Fruit fly (Drosophila melanogaster) whole organism, prepupa: ENCODE measurements around the gene ppan.

Experiments
- Blimp-1 ChIP-seq: fragments of 200-800 bp; sonication (Bioruptor generic); optimal IDR thresholded peaks from 3 replicates; lab custom pipeline; 2017; ENCODE audit warnings: missing biosample characterization, missing genetic modification characterization, mild to moderate bottlenecking, moderate library complexity, missing genetic modification reagents
- CG10631 ChIP-seq: fragments of 200-800 bp; sonication (Bioruptor generic); optimal IDR thresholded peaks from 2 replicates; lab custom pipeline; 2016; ENCODE audit warnings: missing biosample characterization, missing genetic modification characterization
- CG10669 ChIP-seq: fragments of 200-800 bp; sonication (Bioruptor generic); optimal IDR thresholded peaks from 3 replicates; lab custom pipeline; 2018; ENCODE audit warnings: missing biosample characterization, mild to moderate bottlenecking, missing genetic modification characterization, moderate library complexity
- CG11902 ChIP-seq: fragments of 200-800 bp; sonication (Bioruptor generic); optimal IDR thresholded peaks from 3 replicates; lab custom pipeline; 2016; ENCODE audit warnings: missing biosample characterization, missing genetic modification characterization
- CG15336 ChIP-seq: fragments of 200-800 bp; sonication (Bioruptor generic); IDR thresholded peaks from 2 replicates; pipeline ENCODE4 v1.3.6; 2022; ENCODE audit warnings: missing biosample characterization, missing genetic modification characterization
- CG1621 ChIP-seq: fragments of 200-800 bp; sonication (Bioruptor generic); optimal IDR thresholded peaks from 3 replicates; lab custom pipeline; 2018; ENCODE audit warnings: missing biosample characterization, mild to moderate bottlenecking, missing genetic modification characterization
- CG16779 ChIP-seq: fragments of 200-800 bp; sonication (Bioruptor generic); optimal IDR thresholded peaks from 3 replicates; lab custom pipeline; 2017; ENCODE audit warnings: missing biosample characterization, mild to moderate bottlenecking, missing genetic modification characterization
- CG3032 ChIP-seq: fragments of 200-800 bp; optimal IDR thresholded peaks from 2 replicates; lab custom pipeline; 2019; ENCODE audit warnings: missing biosample characterization, mild to moderate bottlenecking, missing genetic modification characterization, moderate library complexity
- CG31627 ChIP-seq: fragments of 200-800 bp; sonication (Bioruptor generic); optimal IDR thresholded peaks from 3 replicates; lab custom pipeline; 2016; ENCODE audit warnings: missing biosample characterization, missing genetic modification characterization
- CG34406 ChIP-seq: fragments of 200-800 bp; sonication (Bioruptor generic); optimal IDR thresholded peaks from 3 replicates; lab custom pipeline; 2016; ENCODE audit warnings: missing biosample characterization, missing genetic modification characterization
- CG3919 ChIP-seq: fragments of 200-800 bp; sonication (Bioruptor generic); optimal IDR thresholded peaks from 3 replicates; lab custom pipeline; 2016; ENCODE audit warnings: missing biosample characterization, missing genetic modification characterization
- CG6276 ChIP-seq: fragments of 200-800 bp; sonication (Bioruptor generic); optimal IDR thresholded peaks from 2 replicates; lab custom pipeline; 2017; ENCODE audit warnings: missing biosample characterization, mild to moderate bottlenecking, missing genetic modification characterization
- CG6792 ChIP-seq: fragments of 200-800 bp; sonication (Bioruptor generic); optimal IDR thresholded peaks from 3 replicates; lab custom pipeline; 2016; ENCODE audit warnings: missing biosample characterization, missing genetic modification characterization
- CG7368 ChIP-seq: fragments of 200-800 bp; sonication (Bioruptor generic); optimal IDR thresholded peaks from 3 replicates; lab custom pipeline; 2016; ENCODE audit warnings: missing biosample characterization, missing genetic modification characterization
- CG8119 ChIP-seq: fragments of 200-800 bp; sonication (Bioruptor generic); IDR thresholded peaks from 3 replicates; pipeline ENCODE4 v1.3.6; 2022; ENCODE audit warnings: missing biosample characterization, missing genetic modification characterization
- Eip75B ChIP-seq: fragments of 200-800 bp; sonication (Bioruptor generic); optimal IDR thresholded peaks from 3 replicates; lab custom pipeline; 2016; ENCODE audit warnings: missing biosample characterization, missing genetic modification characterization
- Eip78C ChIP-seq: fragments of 200-800 bp; sonication (Bioruptor generic); peaks from one replicate; lab custom pipeline; 2016; ENCODE audit warnings: missing biosample characterization, missing genetic modification characterization
- Eip93F ChIP-seq: fragments of 200-800 bp; sonication (Bioruptor generic); optimal IDR thresholded peaks from 2 replicates; lab custom pipeline; 2016; ENCODE audit warnings: missing biosample characterization, mild to moderate bottlenecking, missing genetic modification characterization
- Ets96B ChIP-seq: fragments of 200-800 bp; optimal IDR thresholded peaks from 2 replicates; lab custom pipeline; 2019; ENCODE audit warnings: missing biosample characterization, mild to moderate bottlenecking, missing genetic modification characterization, moderate library complexity
- Gug ChIP-seq: fragments of 200-800 bp; sonication (Bioruptor generic); IDR thresholded peaks from 2 replicates; pipeline ENCODE4 v1.3.6; 2022; ENCODE audit warnings: missing biosample characterization, missing genetic modification characterization
- Hr38 ChIP-seq: sonication (Bioruptor generic); optimal IDR thresholded peaks from 2 replicates; lab custom pipeline; 2016; ENCODE audit warnings: missing biosample characterization, missing genetic modification characterization
- Hr39 ChIP-seq: fragments of 200-800 bp; sonication (Bioruptor generic); optimal IDR thresholded peaks from 2 replicates; lab custom pipeline; 2016; ENCODE audit warnings: missing biosample characterization, missing genetic modification characterization
- Lpt ChIP-seq: fragments of 200-800 bp; sonication (Bioruptor generic); optimal IDR thresholded peaks from 3 replicates; lab custom pipeline; 2016; ENCODE audit warnings: missing biosample characterization, missing genetic modification characterization
- Smox ChIP-seq: fragments of 200-800 bp; sonication (Bioruptor generic); optimal IDR thresholded peaks from 3 replicates; lab custom pipeline; 2016; ENCODE audit warnings: missing biosample characterization, missing genetic modification characterization
- Sox102F ChIP-seq: fragments of 200-800 bp; sonication (Bioruptor generic); optimal IDR thresholded peaks from 2 replicates; lab custom pipeline; 2016; ENCODE audit warnings: missing biosample characterization, mild to moderate bottlenecking, missing genetic modification characterization
- Sox14 ChIP-seq: fragments of 200-800 bp; sonication (Bioruptor generic); optimal IDR thresholded peaks from 3 replicates; lab custom pipeline; 2016; ENCODE audit warnings: missing biosample characterization, missing genetic modification characterization
- Sox15 ChIP-seq: fragments of 200-800 bp; sonication (Bioruptor generic); optimal IDR thresholded peaks from 3 replicates; lab custom pipeline; 2016; ENCODE audit warnings: missing biosample characterization, missing genetic modification characterization
- acj6 ChIP-seq: fragments of 200-800 bp; sonication (Bioruptor generic); optimal IDR thresholded peaks from 3 replicates; lab custom pipeline; 2016; ENCODE audit warnings: missing biosample characterization, missing genetic modification characterization
- dsx ChIP-seq: fragments of 200-800 bp; optimal IDR thresholded peaks from 3 replicates; lab custom pipeline; 2019; ENCODE audit warnings: missing biosample characterization, mild to moderate bottlenecking, missing genetic modification characterization, moderate library complexity; ENCODE audit not compliant: poor library complexity, severe bottlenecking
- eg ChIP-seq: fragments of 200-800 bp; sonication (Bioruptor generic); IDR thresholded peaks from 3 replicates; pipeline ENCODE4 v1.3.6; 2022; ENCODE audit warnings: missing biosample characterization, missing genetic modification characterization
- esn ChIP-seq: fragments of 200-800 bp; sonication (Bioruptor generic); optimal IDR thresholded peaks from 2 replicates; lab custom pipeline; 2016; ENCODE audit warnings: missing biosample characterization, mild to moderate bottlenecking, missing genetic modification characterization, moderate library complexity
- fd59A ChIP-seq: fragments of 200-800 bp; sonication (Bioruptor generic); optimal IDR thresholded peaks from 2 replicates; lab custom pipeline; 2017; ENCODE audit warnings: missing biosample characterization, mild to moderate bottlenecking, missing genetic modification characterization, missing genetic modification reagents
- fd85E ChIP-seq: fragments of 200-800 bp; sonication (Bioruptor generic); optimal IDR thresholded peaks from 3 replicates; lab custom pipeline; 2016; ENCODE audit warnings: missing biosample characterization, missing genetic modification characterization
- fkh ChIP-seq: fragments of 200-800 bp; sonication (Bioruptor generic); optimal IDR thresholded peaks from 3 replicates; lab custom pipeline; 2017; ENCODE audit warnings: missing biosample characterization, mild to moderate bottlenecking, missing genetic modification characterization, moderate library complexity
- lz ChIP-seq: fragments of 200-800 bp; sonication (Bioruptor generic); optimal IDR thresholded peaks from 3 replicates; lab custom pipeline; 2016; ENCODE audit warnings: missing biosample characterization, missing genetic modification characterization
- net ChIP-seq: fragments of 200-800 bp; sonication (Bioruptor generic); optimal IDR thresholded peaks from 3 replicates; lab custom pipeline; 2016; ENCODE audit warnings: missing biosample characterization, missing genetic modification characterization
- pdm3 ChIP-seq: fragments of 200-800 bp; sonication (Bioruptor generic); optimal IDR thresholded peaks from 3 replicates; lab custom pipeline; 2016; ENCODE audit warnings: missing biosample characterization, missing genetic modification characterization
- spab ChIP-seq: fragments of 200-800 bp; sonication (Bioruptor generic); optimal IDR thresholded peaks from 2 replicates; lab custom pipeline; 2017; ENCODE audit warnings: missing biosample characterization, mild to moderate bottlenecking, missing genetic modification characterization, missing genetic modification reagents
- svp ChIP-seq: fragments of 200-800 bp; sonication (Bioruptor generic); peaks from one replicate; lab custom pipeline; 2016; ENCODE audit warnings: missing biosample characterization, missing genetic modification characterization
- topi ChIP-seq: fragments of 200-800 bp; sonication (Bioruptor generic); optimal IDR thresholded peaks from 3 replicates; lab custom pipeline; 2016; ENCODE audit warnings: missing biosample characterization, missing genetic modification characterization
- vri ChIP-seq: fragments of 200-800 bp; sonication (Bioruptor generic); optimal IDR thresholded peaks from 3 replicates; lab custom pipeline; 2016; ENCODE audit warnings: missing biosample characterization, mild to moderate bottlenecking, missing genetic modification characterization

Gene ppan

dm6 chr3R:21129617-21130016, 13.6 kb downstream of the ppan start, which contains the start of gene Obp93a:
Gene Obp93a (minus strand): TSS chr3R:21129717.
- TF ChIP-seq eg (GFP tag; lab: Robert Waterston, UW), result no peak
- TF ChIP-seq CG10631 (GFP tag; lab: Kevin White, UChicago), result no peak
- no peak for TF ChIP-seq CG10669 (GFP tag; lab: Kevin White, UChicago)
- TF ChIP-seq svp (GFP tag; lab: Kevin White, UChicago), result no peak
- TF ChIP-seq Sox14 (GFP tag; lab: Kevin White, UChicago), result no peak
- no peak for TF ChIP-seq CG3919 (GFP tag; lab: Kevin White, UChicago)
- TF ChIP-seq CG34406 (GFP tag; lab: Kevin White, UChicago), result no peak
- no peak for TF ChIP-seq Gug (GFP tag; lab: Robert Waterston, UW)
- TF ChIP-seq pdm3 (GFP tag; lab: Kevin White, UChicago), result no peak
- no peak for TF ChIP-seq Eip78C (GFP tag; lab: Kevin White, UChicago)
- no peak for TF ChIP-seq vri
- TF ChIP-seq, all 60 proteins: peak for 0

DNA sequence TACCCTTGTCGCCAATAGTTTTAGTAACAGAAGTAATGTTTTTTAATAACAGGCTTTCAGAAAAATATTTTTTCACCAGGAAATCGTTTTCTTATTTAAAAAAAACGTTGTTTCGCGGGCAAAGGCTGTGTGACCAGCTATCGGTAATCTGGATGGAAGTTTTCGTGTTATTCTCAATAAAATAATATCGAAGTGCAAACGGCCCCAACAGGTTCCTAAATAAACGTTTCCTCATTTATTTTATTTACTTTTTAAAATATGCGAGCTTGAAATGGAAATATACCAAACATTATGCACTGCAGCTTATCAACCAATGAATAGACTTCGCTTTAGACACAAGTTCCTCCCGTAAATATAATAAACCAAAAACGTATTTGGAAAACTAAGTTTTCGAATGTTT, 14.0 kb downstream of the ppan start, which contains the start of gene Ice2:
Gene Ice2, plus strand, starts transcription at position 167 of the 400 bp plus-strand sequence.
- TF ChIP-seq Smox (GFP tag; lab: Kevin White, UChicago) (no peak), topi (GFP tag; lab: Kevin White, UChicago) (no peak), fd85E (GFP tag; lab: Kevin White, UChicago) (no peak), esn (GFP tag; lab: Kevin White, UChicago) (peak; percentile 20), eg (GFP tag; lab: Robert Waterston, UW) (no peak), Hr39 (GFP tag; lab: Kevin White, UChicago) (no peak)

DNA sequence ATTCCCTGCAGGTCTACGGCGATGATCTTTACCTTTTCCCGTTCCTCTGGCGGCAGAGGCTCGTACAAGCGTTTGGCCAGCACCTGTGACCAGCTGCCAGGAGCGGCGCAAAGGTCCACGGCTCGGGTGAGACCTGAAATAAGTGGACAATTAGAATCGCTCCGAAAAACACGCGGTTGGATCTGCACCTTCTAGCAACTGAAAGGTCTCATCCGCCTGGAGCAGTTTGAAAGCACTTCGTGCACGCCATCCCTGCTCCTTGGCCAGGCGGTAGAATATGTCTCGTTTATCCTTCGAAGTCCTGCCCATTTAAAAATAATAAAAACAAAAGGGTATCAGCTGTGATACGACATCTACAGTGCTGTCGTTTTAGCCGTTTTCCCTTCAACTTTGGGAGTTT, 17.5 kb downstream of the ppan start, which contains the start of gene Trm7-34:
Gene Trm7-34, minus strand, starts transcription at position 365 of the 400 bp plus-strand sequence.
- TF ChIP-seq net (GFP tag; lab: Kevin White, UChicago) (no peak), CG11902 (GFP tag; lab: Kevin White, UChicago) (no peak), Hr39 (GFP tag; lab: Kevin White, UChicago) (no peak), CG6276 (no peak), topi (GFP tag; lab: Kevin White, UChicago) (no peak), dsx (no peak), spab (GFP tag; lab: Kevin White, UChicago) (no peak), eg (GFP tag; lab: Robert Waterston, UW) (no peak), Sox102F (no peak), Sox15 (GFP tag; lab: Kevin White, UChicago) (no peak), Eip75B (no peak), fd59A (GFP tag; lab: Kevin White, UChicago) (no peak), CG7368 (GFP tag; lab: Kevin White, UChicago) (no peak), CG10669 (GFP tag; lab: Kevin White, UChicago) (no peak)
- TF ChIP-seq, all 60 proteins: peak for 0

dm6 chr3R:21133951-21134350, 17.9 kb downstream of the ppan start, which contains the start of gene Usp8:
Gene Usp8 (plus strand): TSS chr3R:21134262.
- peak; percentile 25 for TF ChIP-seq CG3032
- peak; percentile 45 for TF ChIP-seq esn (GFP tag; lab: Kevin White, UChicago)
- no peak for TF ChIP-seq acj6 (GFP tag; lab: Kevin White, UChicago)
- TF ChIP-seq CG7368 (GFP tag; lab: Kevin White, UChicago), result no peak
- TF ChIP-seq CG6792 (GFP tag; lab: Kevin White, UChicago), result peak; percentile 9
- TF ChIP-seq, all 60 proteins: peak for 3

DNA sequence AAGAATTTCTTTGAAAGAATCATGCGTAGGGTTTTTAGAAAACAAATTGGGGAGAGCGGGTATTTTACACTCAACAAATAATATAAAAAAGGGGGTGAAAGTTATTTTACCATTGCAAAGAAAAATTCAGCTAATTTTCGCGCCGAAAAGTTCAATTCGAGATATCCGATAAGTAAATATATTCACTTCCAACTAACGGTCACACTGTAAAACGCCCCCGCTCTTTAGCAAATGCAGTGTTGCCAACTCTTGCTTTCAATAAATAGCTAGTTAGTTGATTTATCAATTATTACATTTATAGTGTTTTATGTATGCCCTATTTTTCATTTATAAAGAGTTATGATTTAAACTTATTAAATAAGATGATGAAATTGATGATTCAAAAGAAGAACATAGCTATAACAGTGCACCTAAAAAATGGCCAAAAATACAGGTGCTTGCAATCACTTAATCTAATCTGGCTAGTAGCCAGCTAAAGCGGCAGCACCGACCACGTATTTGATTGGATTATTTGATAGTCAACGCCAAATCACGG, 22.2 kb downstream of the ppan start, which contains the start of gene meigo:
Gene meigo, plus strand, starts transcription at position 51 of the 535 bp plus-strand sequence.
- TF ChIP-seq svp (GFP tag; lab: Kevin White, UChicago) (no peak), CG1621 (tag; lab: Kevin White, UChicago) (no peak), CG16779 (tag; lab: Kevin White, UChicago) (no peak), Hr38 (GFP tag; lab: Kevin White, UChicago) (no peak), Eip93F (no peak), fkh (peak; percentile 80), eg (GFP tag; lab: Robert Waterston, UW) (peak; percentile 50; the same call in 1 of the 3 replicates), CG15336 (GFP tag; lab: Robert Waterston, UW) (no peak), Sox102F (no peak), CG10669 (GFP tag; lab: Kevin White, UChicago) (no peak), dsx (no peak), pdm3 (GFP tag; lab: Kevin White, UChicago) (no peak), CG8119 (no peak; the same call in 2 of the 3 replicates), Ets96B (peak; percentile 48), fd85E (GFP tag; lab: Kevin White, UChicago) (no peak), Lpt (GFP tag; lab: Kevin White, UChicago) (no peak), Sox14 (GFP tag; lab: Kevin White, UChicago) (no peak), Blimp-1 (GFP tag; lab: Kevin White, UChicago) (no peak), net (GFP tag; lab: Kevin White, UChicago) (no peak), esn (GFP tag; lab: Kevin White, UChicago) (peak; percentile 72), Eip75B (no peak), lz (GFP tag; lab: Kevin White, UChicago) (peak; percentile 64), CG31627 (peak; percentile 65), Gug (GFP tag; lab: Robert Waterston, UW) (no peak)
